Fruit fly (Drosophila melanogaster): Measurements from ENCODE around the gene Hyls1.
A peak's percentile ranks its signal among the peaks of the same experiment; 100 is the strongest.

Gene Hyls1

DNA sequence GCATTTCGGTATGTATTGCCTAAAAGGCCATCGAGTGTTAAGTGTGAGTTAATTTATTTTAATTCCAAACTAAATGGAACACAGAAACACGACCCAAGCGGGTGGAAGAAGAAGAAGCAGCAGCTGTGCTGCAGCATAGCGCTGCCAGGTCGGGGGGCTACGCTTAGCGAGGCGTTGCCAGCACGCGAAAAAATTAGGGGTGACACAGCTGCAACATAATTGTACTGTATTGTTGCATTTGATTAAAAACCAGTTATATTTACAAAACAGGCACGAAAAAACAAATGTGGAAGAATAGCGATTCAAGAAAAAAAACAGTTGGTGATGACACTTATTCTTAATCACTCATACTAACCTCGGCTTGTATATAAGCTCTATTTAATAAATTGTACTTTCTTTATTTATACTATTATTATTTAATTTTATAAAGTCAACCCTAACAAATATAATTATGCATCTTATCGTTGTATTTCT, 2.2 kb downstream of the Hyls1 start (continued):
- TF ChIP-seq CG14441 (GFP tag; IDR thresholded peaks at IDR 0.05) (no peak; the same call in 1 of the 2 replicates), CG4328 (GFP tag; optimal IDR thresholded peaks at IDR 0.05) (peak; percentile 28), pan (optimal IDR thresholded peaks at IDR 0.05) (no peak), pan (GFP tag; optimal IDR thresholded peaks at IDR 0.05 in 1 of 2, IDR thresholded peaks at IDR 0.05 in 1 of 2) (peak in 1 of 2 experiments; percentile 82), stc (GFP tag; IDR thresholded peaks at IDR 0.05) (peak; percentile 45; the same call in 1 of the 2 replicates), CG4707 (GFP tag; optimal IDR thresholded peaks at IDR 0.05) (no peak), Neu2 (GFP tag; optimal IDR thresholded peaks at IDR 0.05; ENCODE audit: borderline replicate concordance) (no peak), HmgD (GFP tag; optimal IDR thresholded peaks at IDR 0.05) (peak; percentile 46), exex (tag; optimal IDR thresholded peaks at IDR 0.05) (peak; percentile 23), CG2199 (GFP tag; IDR thresholded peaks at IDR 0.05) (peak; percentile 86), crol (GFP tag; IDR thresholded peaks at IDR 0.05) (peak; percentile 27; the same call in 1 of the 2 replicates), br (optimal IDR thresholded peaks at IDR 0.05) (no peak), Dfd (GFP tag; optimal IDR thresholded peaks at IDR 0.05) (no peak), ash1 (GFP tag; optimal IDR thresholded peaks at IDR 0.05) (no peak), CG11456 (GFP tag; IDR thresholded peaks at IDR 0.05) (peak; percentile 87), sens (GFP tag) (peak; percentile 53), slou (GFP tag; optimal IDR thresholded peaks at IDR 0.05) (peak; percentile 74), CG10654 (GFP tag; optimal IDR thresholded peaks at IDR 0.05) (peak; percentile 65), CG13287 (GFP tag; IDR thresholded peaks at IDR 0.05; ENCODE audit: partially characterized antibody) (peak; percentile 68), Eip74EF (GFP tag; optimal IDR thresholded peaks at IDR 0.05) (no peak), CG4820 (GFP tag; optimal IDR thresholded peaks at IDR 0.05) (peak; percentile 61), CG15011 (GFP tag; optimal IDR thresholded peaks at IDR 0.05) (peak; percentile 47), MTF-1 (GFP tag; optimal IDR thresholded peaks at IDR 0.05; ENCODE audit: borderline replicate concordance) (peak; percentile 12), CG6791 (GFP tag; IDR thresholded peaks at IDR 0.05; ENCODE audit: partially characterized antibody) (peak; percentile 54), NFAT (GFP tag; IDR thresholded peaks at IDR 0.05) (peak; percentile 85), Ptx1 (GFP tag; IDR thresholded peaks at IDR 0.05) (peak; percentile 86), CG4424 (GFP tag; optimal IDR thresholded peaks at IDR 0.05) (peak; percentile 50), klu (GFP tag; IDR thresholded peaks at IDR 0.05) (peak; percentile 70; the same call in 1 of the 2 replicates), CoRest (tag; optimal IDR thresholded peaks at IDR 0.05) (peak; percentile 82), D (optimal IDR thresholded peaks at IDR 0.05) (no peak), D (GFP tag; optimal IDR thresholded peaks at IDR 0.05) (peak; percentile 50), pb (GFP tag; optimal IDR thresholded peaks at IDR 0.05) (no peak), CG7839 (tag; optimal IDR thresholded peaks at IDR 0.05) (peak; percentile 78), btn (GFP tag; optimal IDR thresholded peaks at IDR 0.05) (no peak), CG10147 (GFP tag; optimal IDR thresholded peaks at IDR 0.05) (no peak), org-1 (GFP tag; optimal IDR thresholded peaks at IDR 0.05) (peak; percentile 54), fd102C (GFP tag; optimal IDR thresholded peaks at IDR 0.05) (no peak), CG9876 (GFP tag; optimal IDR thresholded peaks at IDR 0.05) (peak; percentile 40), Chrac-16 (GFP tag; optimal IDR thresholded peaks at IDR 0.05) (peak; percentile 67), lilli (GFP tag; optimal IDR thresholded peaks at IDR 0.05) (peak; percentile 72), CG9437 (GFP tag; optimal IDR thresholded peaks at IDR 0.05) (peak; percentile 48), zfh1 (GFP tag; IDR thresholded peaks at IDR 0.05) (peak; percentile 76; the same call in 2 of the 3 replicates), Scr (GFP tag; IDR thresholded peaks at IDR 0.05; ENCODE audit: partially characterized antibody) (0 out of 2 replicates have a peak, but pooled peaks have one; percentile 57), ftz-f1 (GFP tag; optimal IDR thresholded peaks at IDR 0.05) (no peak), CG2889 (GFP tag; IDR thresholded peaks at IDR 0.05) (peak; percentile 71; the same call in 2 of the 3 replicates), Rx (GFP tag; IDR thresholded peaks at IDR 0.05) (peak; percentile 78), D19B (GFP tag; optimal IDR thresholded peaks at IDR 0.05) (peak; percentile 52), gt (GFP tag; IDR thresholded peaks at IDR 0.05) (peak; percentile 35; the same call in 1 of the 2 replicates), sd (tag; optimal IDR thresholded peaks at IDR 0.05) (no peak), wdn (GFP tag; IDR thresholded peaks at IDR 0.05) (peak; percentile 70), CG12155 (GFP tag; optimal IDR thresholded peaks at IDR 0.05) (peak; percentile 64)
